Fruit fly (Drosophila melanogaster) whole organism, wandering third instar larva: ENCODE results near the gene Pmvk.
A peak's percentile ranks its signal among the peaks of the same experiment; 100 is the strongest.

ENCODE experiments used
- Abd-B ChIP-seq: fragments of >200 bp; optimal IDR thresholded peaks from 2 replicates; lab custom pipeline; 2017; ENCODE audit warnings: missing biosample characterization, missing genetic modification characterization
- CG32264 ChIP-seq: fragments of 200-800 bp; sonication (Bioruptor generic); optimal IDR thresholded peaks from 2 replicates; lab custom pipeline; 2016; ENCODE audit warnings: missing biosample characterization, missing genetic modification characterization
- CG9705 ChIP-seq: fragments of 200-800 bp; sonication (Bioruptor generic); optimal IDR thresholded peaks from 2 replicates; lab custom pipeline; 2018; ENCODE audit warnings: missing biosample characterization, mild to moderate bottlenecking, missing genetic modification characterization
- CrebA ChIP-seq: fragments of 200-800 bp; sonication (Bioruptor generic); optimal IDR thresholded peaks from 2 replicates; lab custom pipeline; 2016; ENCODE audit warnings: missing biosample characterization, mild to moderate bottlenecking, missing genetic modification characterization, borderline replicate concordance
- Dfd ChIP-seq: fragments of >200 bp; optimal IDR thresholded peaks from 2 replicates; lab custom pipeline; 2017; ENCODE audit warnings: missing biosample characterization, missing genetic modification characterization
- Dif ChIP-seq: fragments of 200-275, 200-300 bp; sonication (Bioruptor generic); optimal IDR thresholded peaks from 2 replicates; lab custom pipeline; 2018; ENCODE audit warnings: missing biosample characterization, missing genetic modification characterization; ENCODE audit not compliant: partially characterized antibody
- GATAd ChIP-seq: sonication (Bioruptor generic); optimal IDR thresholded peaks from 2 replicates; lab custom pipeline; 2016; ENCODE audit warnings: missing biosample characterization, missing genetic modification characterization
- HLH106 ChIP-seq: fragments of 200-800 bp; optimal IDR thresholded peaks from 3 replicates; lab custom pipeline; 2019; ENCODE audit warnings: missing biosample characterization, mild to moderate bottlenecking, missing genetic modification characterization, moderate library complexity
- Hnf4 ChIP-seq: fragments of 200-800 bp; sonication (Bioruptor generic); optimal IDR thresholded peaks from 2 replicates; lab custom pipeline; 2016; ENCODE audit warnings: missing biosample characterization, mild to moderate bottlenecking, missing genetic modification characterization
- Hr78 ChIP-seq: fragments of >200 bp; optimal IDR thresholded peaks from 2 replicates; lab custom pipeline; 2017; ENCODE audit warnings: missing biosample characterization, missing genetic modification characterization
- Hr83 ChIP-seq: fragments of 200-300 bp; sonication (Bioruptor generic); optimal IDR thresholded peaks from 2 replicates; lab custom pipeline; 2016; ENCODE audit warnings: missing biosample characterization, mild to moderate bottlenecking, missing genetic modification characterization, moderate library complexity; ENCODE audit not compliant: poor library complexity, severe bottlenecking
- Jra ChIP-seq: sonication (Bioruptor generic); optimal IDR thresholded peaks from 2 replicates; lab custom pipeline; 2016; ENCODE audit warnings: missing biosample characterization, missing genetic modification characterization
- Mio ChIP-seq: sonication (Bioruptor generic); optimal IDR thresholded peaks from 2 replicates; lab custom pipeline; 2016; ENCODE audit warnings: missing biosample characterization, missing genetic modification characterization
- Myc ChIP-seq: fragments of >200 bp; optimal IDR thresholded peaks from 2 replicates; lab custom pipeline; 2017
- N ChIP-seq: fragments of >200 bp; optimal IDR thresholded peaks from 2 replicates; lab custom pipeline; 2018; ENCODE audit warnings: missing biosample characterization, missing external identifiers, missing genetic modification characterization
- OdsH ChIP-seq: fragments of 200-800 bp; sonication (Bioruptor generic); optimal IDR thresholded peaks from 2 replicates; lab custom pipeline; 2016; ENCODE audit warnings: missing biosample characterization, mild to moderate bottlenecking, missing genetic modification characterization
- Rel ChIP-seq, 2 experiments: fragments of 200-800 bp; sonication (Bioruptor generic) in 1 of 2; optimal IDR thresholded peaks; 2 replicates in 1 of 2; 3 replicates in 1 of 2; lab custom pipeline; 2016 to 2019; ENCODE audit warnings: mild to moderate bottlenecking in 2 of 2, missing biosample characterization in 2 of 2, missing genetic modification characterization in 2 of 2, moderate library complexity in 1 of 2
- Sp1 ChIP-seq: fragments of 200-800 bp; sonication (Bioruptor generic); optimal IDR thresholded peaks from 3 replicates; lab custom pipeline; 2019; ENCODE audit warnings: missing biosample characterization, mild to moderate bottlenecking, missing genetic modification characterization, moderate library complexity
- Vsx2 ChIP-seq: fragments of 200-300, 225-300 bp; sonication (Bioruptor generic); optimal IDR thresholded peaks from 2 replicates; lab custom pipeline; 2018; ENCODE audit warnings: missing biosample characterization, missing genetic modification characterization; ENCODE audit not compliant: partially characterized antibody
- br ChIP-seq: fragments of 200-800 bp; sonication (Bioruptor generic); optimal IDR thresholded peaks from 2 replicates; lab custom pipeline; 2016; ENCODE audit warnings: missing biosample characterization, missing genetic modification characterization
- brk ChIP-seq: fragments of 200-800 bp; sonication (Bioruptor generic); optimal IDR thresholded peaks from 2 replicates; lab custom pipeline; 2016; ENCODE audit warnings: missing biosample characterization, mild to moderate bottlenecking, missing genetic modification characterization
- dl ChIP-seq, 2 experiments: fragments of 175-275, 200-275 bp in 1 of 2; fragments of 200-275 bp in 1 of 2; sonication (Bioruptor generic); optimal IDR thresholded peaks; lab custom pipeline; 2018; ENCODE audit warnings: mild to moderate bottlenecking in 2 of 2, missing biosample characterization in 2 of 2, missing genetic modification characterization in 2 of 2, moderate library complexity in 2 of 2; ENCODE audit not compliant: partially characterized antibody in 2 of 2, insufficient read depth in 1 of 2
- dmrt93B ChIP-seq: fragments of 200-800 bp; sonication (Bioruptor generic); optimal IDR thresholded peaks from 2 replicates; lab custom pipeline; 2018; ENCODE audit warnings: missing biosample characterization, mild to moderate bottlenecking, missing genetic modification characterization
- dsf ChIP-seq: sonication (Bioruptor generic); optimal IDR thresholded peaks from 2 replicates; lab custom pipeline; 2016; ENCODE audit warnings: missing biosample characterization, missing genetic modification characterization, borderline replicate concordance
- ey ChIP-seq: fragments of 200-800 bp; sonication (Bioruptor generic); optimal IDR thresholded peaks from 2 replicates; lab custom pipeline; 2016; ENCODE audit warnings: missing biosample characterization, missing genetic modification characterization
- foxo ChIP-seq, 2 experiments: fragments of 200-800 bp; sonication (Bioruptor generic); optimal IDR thresholded peaks; 2 replicates in 1 of 2; 3 replicates in 1 of 2; lab custom pipeline; 2016 to 2017; ENCODE audit warnings: missing biosample characterization in 2 of 2, missing genetic modification characterization in 2 of 2
- fru ChIP-seq: fragments of 200-800 bp; sonication (Bioruptor generic); optimal IDR thresholded peaks from 3 replicates; lab custom pipeline; 2016; ENCODE audit warnings: missing biosample characterization, mild to moderate bottlenecking, missing genetic modification characterization
- h ChIP-seq: fragments of 200-800 bp; sonication (Bioruptor generic); optimal IDR thresholded peaks from 3 replicates; lab custom pipeline; 2016; ENCODE audit warnings: missing biosample characterization, mild to moderate bottlenecking, missing genetic modification characterization
- jim ChIP-seq: fragments of 175-275, 200-325 bp; sonication (Bioruptor generic); optimal IDR thresholded peaks from 2 replicates; lab custom pipeline; 2016; ENCODE audit warnings: missing biosample characterization, mild to moderate bottlenecking, missing genetic modification characterization
- lola ChIP-seq: fragments of >200 bp; optimal IDR thresholded peaks from 2 replicates; lab custom pipeline; 2017; ENCODE audit warnings: missing biosample characterization, missing genetic modification characterization
- pan ChIP-seq: fragments of >200 bp; optimal IDR thresholded peaks from 2 replicates; lab custom pipeline; 2017
- psq ChIP-seq: fragments of 200-800 bp; sonication (Bioruptor generic); optimal IDR thresholded peaks from 3 replicates; lab custom pipeline; 2017; ENCODE audit warnings: missing biosample characterization, mild to moderate bottlenecking, missing genetic modification characterization, moderate library complexity
- rgr ChIP-seq: fragments of 200-800 bp; sonication (Bioruptor generic); optimal IDR thresholded peaks from 3 replicates; lab custom pipeline; 2016; ENCODE audit warnings: missing biosample characterization, mild to moderate bottlenecking, missing genetic modification characterization
- sage ChIP-seq: fragments of 200-800 bp; sonication (Bioruptor generic); optimal IDR thresholded peaks from 2 replicates; lab custom pipeline; 2016; ENCODE audit warnings: missing biosample characterization, mild to moderate bottlenecking, missing genetic modification characterization
- sv ChIP-seq: fragments of 200-800 bp; sonication (Bioruptor generic); optimal IDR thresholded peaks from 3 replicates; lab custom pipeline; 2016; ENCODE audit warnings: missing biosample characterization, missing genetic modification characterization
- tai ChIP-seq: sonication (Bioruptor generic); optimal IDR thresholded peaks from 2 replicates; lab custom pipeline; 2016; ENCODE audit warnings: missing biosample characterization, missing genetic modification characterization
- usp ChIP-seq: fragments of >200 bp; optimal IDR thresholded peaks from 2 replicates; lab custom pipeline; 2017; ENCODE audit warnings: missing biosample characterization, missing genetic modification characterization
- woc ChIP-seq: sonication (Bioruptor generic); optimal IDR thresholded peaks from 2 replicates; lab custom pipeline; 2016; ENCODE audit warnings: missing biosample characterization, mild to moderate bottlenecking, missing genetic modification characterization

The Pmvk gene

DNA sequence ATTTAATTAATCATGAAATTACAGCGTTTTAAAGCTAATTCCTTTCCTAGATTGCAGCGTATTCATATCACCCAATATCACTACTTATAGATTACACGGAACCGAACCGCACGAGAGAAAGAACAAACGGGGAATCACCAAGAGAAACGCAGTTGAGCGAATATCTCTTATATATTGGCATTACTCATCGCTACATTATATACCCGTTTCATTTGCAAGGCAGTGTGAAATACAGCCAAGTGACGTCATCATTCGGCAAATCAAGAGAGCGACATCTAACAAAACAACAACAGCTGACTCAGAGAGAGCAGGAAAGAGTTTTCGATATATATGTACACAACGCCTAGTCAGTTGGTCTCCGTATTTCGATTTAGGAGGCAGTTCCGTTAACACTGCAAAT lies 32.0 kb downstream of the Pmvk start, which contains the start of gene Tep4:
Gene Tep4 (plus strand): TSS at position 350 of the 400 bp plus-strand sequence.
- no peak for TF ChIP-seq brk (GFP tag; lab: Kevin White, UChicago)
- TF ChIP-seq Jra (GFP tag; lab: Kevin White, UChicago) = peak; percentile 35
- no peak for TF ChIP-seq dmrt93B (GFP tag; lab: Kevin White, UChicago)
- TF ChIP-seq Dif (GFP tag; lab: Kevin White, UChicago) = no peak
- peak; percentile 22 to 55 for TF ChIP-seq dl (GFP tag; optimal IDR thresholded peaks at IDR 0.05; lab: Kevin White, UChicago; ENCODE audit: insufficient read depth in 1 of 2, partially characterized antibody in 2 of 2)
- TF ChIP-seq Rel (GFP tag; optimal IDR thresholded peaks at IDR 0.05; lab: Kevin White, UChicago) = peak; percentile 36
- peak; percentile 99 for TF ChIP-seq Rel (tag; optimal IDR thresholded peaks at IDR 0.05; lab: Kevin White, UChicago)

DNA sequence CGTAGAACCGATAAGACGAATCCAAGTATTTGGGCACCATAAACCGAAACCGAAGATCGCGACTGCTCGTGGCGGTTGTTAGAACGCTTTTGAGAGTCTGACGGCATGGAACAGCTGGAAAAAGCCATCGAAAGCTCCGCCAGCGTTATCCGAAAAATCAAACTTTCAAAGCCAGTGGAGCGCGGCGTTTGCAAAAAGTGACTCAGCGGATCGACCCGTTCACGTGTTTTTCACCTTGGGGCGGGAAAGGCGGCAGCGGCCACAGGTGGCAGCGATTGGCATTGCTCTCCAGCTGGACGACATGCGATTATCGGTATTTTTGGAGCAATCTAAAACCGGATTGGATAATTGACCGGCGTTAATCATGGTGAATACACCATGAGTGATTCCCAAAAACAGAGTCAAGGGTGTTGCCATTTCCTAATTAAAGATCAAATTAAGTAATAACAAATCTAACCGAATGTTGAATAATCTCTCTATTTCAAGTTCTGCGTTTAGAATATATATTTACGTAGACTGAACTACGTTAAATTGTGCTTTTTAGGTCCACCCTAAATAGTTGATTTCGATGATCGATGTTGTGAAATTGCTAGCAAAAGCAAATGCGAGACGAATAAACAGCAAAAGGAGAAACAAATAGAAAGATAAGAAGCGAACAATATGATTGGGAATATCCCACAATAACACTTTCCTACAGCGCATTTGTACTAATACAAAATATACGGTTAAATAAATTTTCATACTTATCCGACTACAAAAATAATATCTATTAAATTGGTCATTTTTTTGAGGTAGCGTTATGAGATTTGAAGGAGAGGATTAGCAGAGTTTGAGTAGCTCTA lies 33.1 kb downstream of the Pmvk start, which contains the start of gene CG10337:
Gene CG10337 (minus strand): TSS at position 91 of the 842 bp plus-strand sequence.
- TF ChIP-seq sv (GFP tag; lab: Kevin White, UChicago) = peak; percentile 43
- TF ChIP-seq dl (GFP tag; optimal IDR thresholded peaks at IDR 0.05; lab: Kevin White, UChicago; ENCODE audit: insufficient read depth in 1 of 2, partially characterized antibody in 2 of 2) = peak in 1 of 2 experiments; percentile 7
- no peak for TF ChIP-seq Rel (GFP tag; optimal IDR thresholded peaks at IDR 0.05; lab: Kevin White, UChicago)
- TF ChIP-seq Rel (tag; optimal IDR thresholded peaks at IDR 0.05; lab: Kevin White, UChicago) = peak; percentile 70
- peak; percentile 23 for TF ChIP-seq HLH106 (tag; lab: Kevin White, UChicago)
- TF ChIP-seq GATAd (GFP tag; lab: Kevin White, UChicago) = no peak
- TF ChIP-seq Sp1 (GFP tag; lab: Kevin White, UChicago) = peak; percentile 51
- peak; percentile 45 for TF ChIP-seq h (GFP tag; lab: Kevin White, UChicago)
- no peak for TF ChIP-seq Dfd (GFP tag; lab: Kevin White, UChicago)
- peak; percentile 6 for TF ChIP-seq CG32264 (GFP tag; lab: Kevin White, UChicago)
- TF ChIP-seq Mio = no peak
- TF ChIP-seq woc = peak; percentile 14
- no peak for TF ChIP-seq Vsx2 (GFP tag; lab: Kevin White, UChicago)
- TF ChIP-seq N (GFP tag; lab: Kevin White, UChicago) = no peak
- no peak for TF ChIP-seq Hnf4 (GFP tag; lab: Kevin White, UChicago)
- no peak for TF ChIP-seq Dif (GFP tag; lab: Kevin White, UChicago)
- no peak for TF ChIP-seq lola (GFP tag; lab: Kevin White, UChicago)
- no peak for TF ChIP-seq Hr83 (GFP tag; lab: Kevin White, UChicago)
- no peak for TF ChIP-seq usp (GFP tag; lab: Kevin White, UChicago)
- TF ChIP-seq CG9705 = peak; percentile 4
- TF ChIP-seq OdsH = peak; percentile 10
- TF ChIP-seq tai (GFP tag; lab: Kevin White, UChicago) = peak; percentile 34
- TF ChIP-seq dmrt93B (GFP tag; lab: Kevin White, UChicago) = no peak
- peak; percentile 60 for TF ChIP-seq Jra (GFP tag; lab: Kevin White, UChicago)
- TF ChIP-seq foxo (GFP tag; optimal IDR thresholded peaks at IDR 0.05; lab: Kevin White, UChicago) = peak in 1 of 2 experiments; percentile 59
- peak; percentile 47 for TF ChIP-seq br (GFP tag; lab: Kevin White, UChicago)
- TF ChIP-seq pan (lab: Kevin White, UChicago) = no peak
- peak; percentile 51 for TF ChIP-seq fru
- no peak for TF ChIP-seq CrebA (GFP tag; lab: Kevin White, UChicago)
- TF ChIP-seq Abd-B (GFP tag; lab: Kevin White, UChicago) = no peak
- peak; percentile 86 for TF ChIP-seq psq (GFP tag; lab: Kevin White, UChicago)
- no peak for TF ChIP-seq Hr78 (GFP tag; lab: Kevin White, UChicago)
- no peak for TF ChIP-seq dsf (GFP tag; lab: Kevin White, UChicago)
- TF ChIP-seq jim = no peak
- TF ChIP-seq rgr (GFP tag; lab: Kevin White, UChicago) = peak; percentile 38
- TF ChIP-seq brk (GFP tag; lab: Kevin White, UChicago) = no peak
- no peak for TF ChIP-seq sage
- peak; percentile 35 for TF ChIP-seq ey (GFP tag; lab: Kevin White, UChicago)
- TF ChIP-seq Myc (lab: Kevin White, UChicago) = no peak
